Fruit fly (Drosophila melanogaster) whole organism, embryonic: ENCODE data around the gene CG12171.

Experiments
- CG11247 ChIP-seq: fragments of 200-800 bp; sonication (Bioruptor generic); IDR thresholded peaks from 2 replicates; pipeline ENCODE4 v1.3.6; 2022; ENCODE audit warnings: missing biosample characterization, missing genetic modification characterization
- CG12155 ChIP-seq: fragments of 200-800 bp; sonication (Bioruptor generic); optimal IDR thresholded peaks from 3 replicates; lab custom pipeline; 2016; ENCODE audit warnings: missing biosample characterization, missing genetic modification characterization
- CG13894 ChIP-seq: fragments of 200-800 bp; sonication (Bioruptor generic); optimal IDR thresholded peaks from 3 replicates; lab custom pipeline; 2018; ENCODE audit warnings: missing biosample characterization, mild to moderate bottlenecking, missing genetic modification characterization, moderate library complexity
- CG14050 ChIP-seq: fragments of 200-800 bp; sonication (Bioruptor generic); IDR thresholded peaks from 3 replicates; pipeline ENCODE4 v1.3.6; 2022; ENCODE audit warnings: missing biosample characterization, missing genetic modification characterization
- CG14860 ChIP-seq: fragments of 200-800 bp; sonication (Bioruptor generic); IDR thresholded peaks from 3 replicates; pipeline ENCODE4 v1.3.6; 2022; ENCODE audit warnings: missing biosample characterization, missing genetic modification characterization; ENCODE audit not compliant: partially characterized antibody
- CG17359 ChIP-seq: fragments of 200-800 bp; sonication (Bioruptor generic); optimal IDR thresholded peaks from 3 replicates; lab custom pipeline; 2018; ENCODE audit warnings: missing biosample characterization, mild to moderate bottlenecking, missing genetic modification characterization, moderate library complexity
- CG18764 ChIP-seq: fragments of 200-800 bp; sonication (Bioruptor generic); optimal IDR thresholded peaks from 3 replicates; lab custom pipeline; 2016; ENCODE audit warnings: missing biosample characterization, missing genetic modification characterization
- CG2199 ChIP-seq: fragments of 200-800 bp; sonication (Bioruptor generic); IDR thresholded peaks from 3 replicates; pipeline ENCODE4 v1.3.6; 2022; ENCODE audit warnings: missing biosample characterization, missing genetic modification characterization
- CG2202 ChIP-seq: fragments of 200-800 bp; sonication (Bioruptor generic); optimal IDR thresholded peaks from 2 replicates; lab custom pipeline; 2018; ENCODE audit warnings: missing biosample characterization, mild to moderate bottlenecking, missing genetic modification characterization
- CG30020 ChIP-seq: fragments of 200-800 bp; optimal IDR thresholded peaks from 2 replicates; lab custom pipeline; 2019; ENCODE audit warnings: missing biosample characterization, mild to moderate bottlenecking, missing genetic modification characterization, moderate library complexity
- CG6175 ChIP-seq: fragments of 200-800 bp; sonication (Bioruptor generic); IDR thresholded peaks from 3 replicates; pipeline ENCODE4 v1.3.6; 2022; ENCODE audit warnings: missing biosample characterization, missing genetic modification characterization
- CG7987 ChIP-seq: fragments of 200-800 bp; sonication (Bioruptor generic); optimal IDR thresholded peaks from 2 replicates; lab custom pipeline; 2018; ENCODE audit warnings: missing biosample characterization, mild to moderate bottlenecking, missing genetic modification characterization, moderate library complexity
- CG8089 ChIP-seq: fragments of 200-800 bp; sonication (Bioruptor generic); optimal IDR thresholded peaks from 3 replicates; lab custom pipeline; 2016; ENCODE audit warnings: missing biosample characterization, missing genetic modification characterization
- CG8388 ChIP-seq: fragments of 200-800 bp; sonication (Bioruptor generic); optimal IDR thresholded peaks from 2 replicates; lab custom pipeline; 2019; ENCODE audit warnings: missing biosample characterization, mild to moderate bottlenecking, missing genetic modification characterization, moderate library complexity
- D ChIP-seq, 2 experiments: fragments of 200-800 bp in 1 of 2; fragments of >200 bp in 1 of 2; sonication (Bioruptor generic) in 1 of 2; optimal IDR thresholded peaks; 2 replicates in 1 of 2; 3 replicates in 1 of 2; lab custom pipeline; 2017; ENCODE audit warnings: mild to moderate bottlenecking in 1 of 2, missing biosample characterization in 1 of 2, missing genetic modification characterization in 1 of 2, missing genetic modification reagents in 1 of 2
- Ets97D ChIP-seq: fragments of 200-800 bp; sonication (Bioruptor generic); optimal IDR thresholded peaks from 3 replicates; lab custom pipeline; 2016; ENCODE audit warnings: missing biosample characterization, missing genetic modification characterization
- Hand ChIP-seq: fragments of 200-800 bp; sonication (Bioruptor generic); optimal IDR thresholded peaks from 2 replicates; lab custom pipeline; 2017; ENCODE audit warnings: mild to moderate bottlenecking, missing biosample characterization, missing genetic modification reagents, missing genetic modification characterization
- Hr3 ChIP-seq: fragments of 200-800 bp; sonication (Bioruptor generic); optimal IDR thresholded peaks from 3 replicates; lab custom pipeline; 2016; ENCODE audit warnings: missing biosample characterization, missing genetic modification characterization
- Hr51 ChIP-seq, 2 experiments: fragments of 200-800 bp; sonication (Bioruptor generic); optimal IDR thresholded peaks; 2 replicates in 1 of 2; 3 replicates in 1 of 2; lab custom pipeline; 2016 to 2018; ENCODE audit warnings: missing biosample characterization in 2 of 2, missing genetic modification characterization in 2 of 2, mild to moderate bottlenecking in 1 of 2, moderate library complexity in 1 of 2
- Jarid2 ChIP-seq: fragments of 200-800 bp; sonication (Bioruptor generic); optimal IDR thresholded peaks from 3 replicates; lab custom pipeline; 2017; ENCODE audit warnings: mild to moderate bottlenecking, missing biosample characterization, missing genetic modification reagents, missing genetic modification characterization
- Med ChIP-seq: fragments of 200-800 bp; sonication (Bioruptor generic); peaks from one replicate; lab custom pipeline; 2016; ENCODE audit warnings: missing biosample characterization, missing genetic modification characterization, mild to moderate bottlenecking, inconsistent platforms, moderate library complexity
- Ptx1 ChIP-seq: fragments of 200-800 bp; sonication (Bioruptor generic); IDR thresholded peaks from 2 replicates; pipeline ENCODE4 v1.3.6; 2022; ENCODE audit warnings: missing biosample characterization, missing genetic modification characterization
- TFAM ChIP-seq: fragments of 200-800 bp; sonication (Bioruptor generic); optimal IDR thresholded peaks from 2 replicates; lab custom pipeline; 2017; ENCODE audit warnings: missing biosample characterization, missing genetic modification characterization, inconsistent platforms
- ap ChIP-seq: fragments of 200-800 bp; sonication (Bioruptor generic); IDR thresholded peaks from 2 replicates; pipeline ENCODE4 v1.3.6; 2022; ENCODE audit warnings: missing biosample characterization, missing genetic modification characterization
- caup ChIP-seq: fragments of 200-800 bp; sonication (Bioruptor generic); optimal IDR thresholded peaks from 3 replicates; lab custom pipeline; 2017; ENCODE audit warnings: missing biosample characterization, mild to moderate bottlenecking, missing genetic modification characterization, moderate library complexity; ENCODE audit not compliant: severe bottlenecking
- chif ChIP-seq, 2 experiments: fragments of 200-800 bp; sonication (Bioruptor generic); optimal IDR thresholded peaks; 3 replicates each; lab custom pipeline; 2016; ENCODE audit warnings: missing biosample characterization in 2 of 2, missing genetic modification characterization in 2 of 2
- crol ChIP-seq: fragments of 200-800 bp; sonication (Bioruptor generic); IDR thresholded peaks from 2 replicates; pipeline ENCODE4 v1.3.6; 2022; ENCODE audit warnings: missing biosample characterization, missing genetic modification characterization
- disco-r ChIP-seq: fragments of 200-800 bp; sonication (Bioruptor generic); optimal IDR thresholded peaks from 2 replicates; lab custom pipeline; 2016; ENCODE audit warnings: missing biosample characterization, missing genetic modification characterization
- emc ChIP-seq: fragments of 200-800 bp; sonication (Bioruptor generic); optimal IDR thresholded peaks from 2 replicates; lab custom pipeline; 2016; ENCODE audit warnings: missing biosample characterization, missing genetic modification characterization
- gcm ChIP-seq: fragments of 200-800 bp; sonication (Bioruptor generic); optimal IDR thresholded peaks from 2 replicates; lab custom pipeline; 2019; ENCODE audit warnings: missing biosample characterization, mild to moderate bottlenecking, missing genetic modification characterization, moderate library complexity
- grau ChIP-seq: fragments of 200-800 bp; optimal IDR thresholded peaks from 3 replicates; lab custom pipeline; 2019; ENCODE audit warnings: missing biosample characterization, mild to moderate bottlenecking, missing genetic modification characterization, moderate library complexity
- gro ChIP-seq: fragments of 200-800 bp; sonication (Bioruptor generic); optimal IDR thresholded peaks from 2 replicates; lab custom pipeline; 2016; ENCODE audit warnings: missing biosample characterization, missing genetic modification characterization
- ham ChIP-seq: fragments of 200-800 bp; sonication (Bioruptor generic); IDR thresholded peaks from 2 replicates; pipeline ENCODE4 v1.3.6; 2022; ENCODE audit warnings: missing biosample characterization, missing genetic modification characterization
- her ChIP-seq: fragments of 200-800 bp; sonication (Bioruptor generic); optimal IDR thresholded peaks from 2 replicates; lab custom pipeline; 2016; ENCODE audit warnings: missing biosample characterization, missing genetic modification characterization
- hkb ChIP-seq, 2 experiments: fragments of 200-800 bp in 1 of 2; fragments of >200 bp in 1 of 2; sonication (Bioruptor generic) in 1 of 2; IDR thresholded peaks in 1 of 2; optimal IDR thresholded peaks in 1 of 2; 2 replicates each; pipeline versions ENCODE4 v1.3.6 to Lab custom; 2017 to 2022; ENCODE audit warnings: missing biosample characterization in 1 of 2, missing genetic modification characterization in 1 of 2
- nerfin-2 ChIP-seq: fragments of 200-800 bp; sonication (Bioruptor generic); IDR thresholded peaks from 2 replicates; pipeline ENCODE4 v1.3.6; 2022; ENCODE audit warnings: missing biosample characterization, missing genetic modification characterization; ENCODE audit not compliant: partially characterized antibody
- rib ChIP-seq: fragments of 200-800 bp; sonication (Bioruptor generic); IDR thresholded peaks from 2 replicates; pipeline ENCODE4 v1.3.6; 2022; ENCODE audit warnings: missing biosample characterization, missing genetic modification characterization
- schlank ChIP-seq: fragments of 200-800 bp; sonication (Bioruptor generic); optimal IDR thresholded peaks from 2 replicates; lab custom pipeline; 2018; ENCODE audit warnings: missing biosample characterization, mild to moderate bottlenecking, missing genetic modification characterization
- slp2 ChIP-seq: fragments of 200-800 bp; sonication (Bioruptor generic); optimal IDR thresholded peaks from 2 replicates; lab custom pipeline; 2016; ENCODE audit warnings: missing biosample characterization, missing genetic modification characterization
- sqz ChIP-seq: fragments of 200-800 bp; sonication (Bioruptor generic); optimal IDR thresholded peaks from 3 replicates; lab custom pipeline; 2018; ENCODE audit warnings: missing biosample characterization, mild to moderate bottlenecking, missing genetic modification characterization
- tap ChIP-seq: fragments of 200-800 bp; optimal IDR thresholded peaks from 3 replicates; lab custom pipeline; 2019; ENCODE audit warnings: missing biosample characterization, mild to moderate bottlenecking, missing genetic modification characterization, moderate library complexity
- tll ChIP-seq, 2 experiments: fragments of 200-800 bp in 1 of 2; fragments of >200 bp in 1 of 2; sonication (Bioruptor generic) in 1 of 2; optimal IDR thresholded peaks; 2 replicates each; lab custom pipeline; 2017 to 2019; ENCODE audit warnings: missing biosample characterization in 2 of 2, missing genetic modification characterization in 2 of 2, mild to moderate bottlenecking in 1 of 2, moderate library complexity in 1 of 2
- wdn ChIP-seq: fragments of 200-800 bp; sonication (Bioruptor generic); IDR thresholded peaks from 2 replicates; pipeline ENCODE4 v1.3.6; 2022; ENCODE audit warnings: missing biosample characterization, missing genetic modification characterization
- zen2 ChIP-seq: fragments of 200-800 bp; sonication (Bioruptor generic); IDR thresholded peaks from 3 replicates; pipeline ENCODE4 v1.3.6; 2022; ENCODE audit warnings: missing biosample characterization, missing genetic modification characterization; ENCODE audit not compliant: partially characterized antibody

The CG12171 gene

DNA sequence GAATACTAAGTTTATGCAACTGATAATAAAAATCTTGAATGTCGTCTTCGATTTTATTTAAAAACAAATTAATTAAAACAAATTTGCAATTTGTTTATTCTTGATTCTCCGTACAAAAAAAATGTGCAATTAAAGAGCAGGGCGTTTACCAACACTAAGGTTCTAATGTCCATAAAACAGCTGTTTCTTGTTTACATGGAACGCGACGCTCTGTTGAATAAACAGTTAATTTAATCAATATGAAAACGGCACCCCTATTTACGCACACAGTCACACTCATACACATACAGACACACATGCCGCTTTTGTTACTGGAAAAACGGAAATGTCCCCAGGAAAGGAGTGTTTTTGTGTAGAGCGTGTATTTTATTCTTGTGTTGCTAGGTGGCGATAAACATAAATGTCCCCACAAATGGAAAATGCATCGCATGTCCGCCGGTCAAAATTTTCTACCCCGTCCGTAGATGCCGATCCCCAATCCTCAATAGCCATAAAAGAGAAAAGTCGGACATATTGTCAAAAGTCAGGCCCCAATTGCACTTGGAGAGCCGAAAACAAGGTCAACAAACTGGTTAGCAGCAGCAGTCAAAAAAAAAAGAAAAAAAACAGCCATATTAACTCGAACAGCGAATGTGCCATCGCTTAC lies 10.3 kb upstream of the CG12171 start (continued):
- TF ChIP-seq her (GFP tag; lab: Kevin White, UChicago) (peak; percentile 72), CG7987 (GFP tag; lab: Kevin White, UChicago) (peak; percentile 90), CG17359 (tag; lab: Kevin White, UChicago) (peak; percentile 82), tll (GFP tag; optimal IDR thresholded peaks at IDR 0.05; lab: Kevin White, UChicago) (peak in 1 of 2 experiments; percentile 49), CG14050 (GFP tag; lab: Robert Waterston, UW) (no peak), zen2 (GFP tag; lab: Robert Waterston, UW) (no peak)

DNA sequence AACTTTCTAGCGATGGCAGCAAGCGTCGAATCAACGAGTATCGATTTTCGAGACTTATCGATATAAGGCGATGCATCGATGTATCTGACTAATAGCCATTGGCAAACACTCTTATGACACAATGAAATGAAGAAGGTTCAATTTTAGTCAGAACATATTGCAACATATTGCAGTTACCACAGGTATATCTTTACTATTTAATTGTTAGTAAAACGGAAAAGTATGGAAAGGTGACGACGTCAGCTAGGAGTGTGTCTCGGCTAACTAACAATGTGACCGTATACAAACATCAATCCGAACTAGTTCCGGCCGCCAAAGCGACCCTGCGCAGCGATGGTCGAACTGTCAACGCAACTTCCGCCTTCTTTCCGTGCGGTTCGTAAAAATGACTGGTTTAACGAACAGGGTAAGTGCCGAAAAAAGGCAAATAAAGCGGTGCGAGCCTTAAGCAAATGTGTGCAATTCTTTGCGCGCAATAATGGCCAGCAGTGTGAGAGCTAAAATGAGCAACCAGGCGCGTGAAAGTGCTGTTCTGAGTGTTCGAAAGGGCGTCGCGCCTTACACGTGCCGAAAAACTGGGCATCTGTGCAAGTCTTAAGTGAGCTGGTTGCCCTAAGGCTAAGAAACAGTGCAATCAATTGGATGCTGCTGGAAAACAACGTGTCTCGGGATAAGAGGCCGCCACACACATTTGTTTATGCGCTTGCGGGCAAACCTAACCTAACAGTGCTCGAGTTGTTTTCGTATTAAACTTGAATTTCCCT lies 9.1 kb upstream of the CG12171 start, which contains the start of the genes Dph4, Spec2 and RpL13A:
Gene Dph4 (minus strand): TSS at position 11 of the 764 bp plus-strand sequence.
Gene Spec2 (minus strand): TSS at position 11 of the 764 bp plus-strand sequence.
Gene RpL13A (plus strand): TSS at position 360 of the 764 bp plus-strand sequence.
- TF ChIP-seq Hand (GFP tag; lab: Kevin White, UChicago) (peak; percentile 87), TFAM (GFP tag; lab: Kevin White, UChicago) (peak; percentile 83), sqz (GFP tag; lab: Kevin White, UChicago) (peak; percentile 82), Hr51 (GFP tag; optimal IDR thresholded peaks at IDR 0.05; lab: Kevin White, UChicago) (peak; percentile 81 to 86), Med (GFP tag; lab: Kevin White, UChicago) (peak; percentile 99), gro (peak; percentile 91), grau (tag; lab: Kevin White, UChicago) (peak; percentile 85), Ptx1 (GFP tag; lab: Robert Waterston, UW) (no peak), CG8388 (GFP tag; lab: Kevin White, UChicago) (peak; percentile 85), ap (no peak), CG13894 (peak; percentile 82), CG14860 (GFP tag; lab: Robert Waterston, UW) (no peak), wdn (no peak), emc (GFP tag; lab: Kevin White, UChicago) (peak; percentile 93), CG2202 (tag; lab: Kevin White, UChicago) (peak; percentile 83), CG30020 (tag; lab: Kevin White, UChicago) (peak; percentile 78), rib (GFP tag; lab: Robert Waterston, UW) (no peak), Ets97D (peak; percentile 100), zen2 (GFP tag; lab: Robert Waterston, UW) (no peak), Hr3 (GFP tag; lab: Kevin White, UChicago) (peak; percentile 73), CG12155 (GFP tag; lab: Kevin White, UChicago) (peak; percentile 89), CG2199 (GFP tag; lab: Robert Waterston, UW) (no peak), slp2 (GFP tag; lab: Kevin White, UChicago) (peak; percentile 88), D (optimal IDR thresholded peaks at IDR 0.05; lab: Kevin White, UChicago) (peak; percentile 57), D (GFP tag; optimal IDR thresholded peaks at IDR 0.05; lab: Kevin White, UChicago) (peak; percentile 89), CG11247 (no peak), disco-r (GFP tag; lab: Kevin White, UChicago) (peak; percentile 90), ham (GFP tag; lab: Robert Waterston, UW) (no peak), nerfin-2 (no peak), Jarid2 (GFP tag; lab: Kevin White, UChicago) (peak; percentile 80), tap (peak; percentile 69), CG8089 (peak; percentile 93), crol (no peak), CG6175 (GFP tag; lab: Robert Waterston, UW) (no peak), caup (GFP tag; lab: Kevin White, UChicago) (peak; percentile 98), hkb (optimal IDR thresholded peaks at IDR 0.05; lab: Kevin White, UChicago) (peak; percentile 87), hkb (GFP tag; IDR thresholded peaks at IDR 0.05; lab: Robert Waterston, UW) (no peak), schlank (tag; lab: Kevin White, UChicago) (peak; percentile 95), CG18764 (GFP tag; lab: Kevin White, UChicago) (peak; percentile 91), gcm (GFP tag; lab: Kevin White, UChicago) (peak; percentile 90), chif (GFP tag; optimal IDR thresholded peaks at IDR 0.05; lab: Kevin White, UChicago) (peak; percentile 77 to 94)
